Worm (Caenorhabditis elegans) whole organism, midembryonic: ENCODE results near the gene mtr-4.

Source experiments
- T22C8.4 ChIP-seq: fragments of 200-800 bp; sonication (Bioruptor generic); IDR thresholded peaks from 2 replicates; pipeline ENCODE4 v1.3.6; 2022; ENCODE audit warnings: missing genetic modification characterization, missing compliant biosample characterization
- cog-1 ChIP-seq: sonication (generic microtip); optimal IDR thresholded peaks from 2 replicates; lab custom pipeline; 2016; ENCODE audit warnings: missing genetic modification characterization, missing compliant biosample characterization
- flt-1 ChIP-seq: fragments of 200-800 bp; sonication (Bioruptor generic); IDR thresholded peaks from 2 replicates; pipeline ENCODE4 v1.3.6; 2022; ENCODE audit warnings: missing genetic modification characterization, missing compliant biosample characterization
- klf-2 ChIP-seq: fragments of 200-800 bp; sonication (Bioruptor generic); conservative IDR thresholded peaks from 2 replicates; pipeline ENCODE4 v1.3.6; 2022; ENCODE audit warnings: missing genetic modification reagents, missing genetic modification characterization, missing compliant biosample characterization
- med-1 ChIP-seq: sonication (generic microtip); optimal IDR thresholded peaks from 2 replicates; lab custom pipeline; 2017; ENCODE audit warnings: missing genetic modification characterization, mild to moderate bottlenecking, missing compliant biosample characterization, antibody characterized with exemption, missing genetic modification reagents; ENCODE audit not compliant: insufficient read depth
- ref-1 ChIP-seq: fragments of 200-800 bp; sonication (Bioruptor generic); conservative IDR thresholded peaks from 2 replicates; pipeline ENCODE4 v1.3.6; 2022; ENCODE audit warnings: missing genetic modification reagents, missing genetic modification characterization, missing compliant biosample characterization
- tab-1 ChIP-seq: fragments of 200-800 bp; sonication (Bioruptor generic); IDR thresholded peaks from 2 replicates; pipeline ENCODE4 v1.3.6; 2022; ENCODE audit warnings: missing genetic modification characterization, missing compliant biosample characterization
- ztf-23 ChIP-seq: fragments of 200-800 bp; sonication (Bioruptor generic); IDR thresholded peaks from 2 replicates; pipeline ENCODE4 v1.3.6; 2022; ENCODE audit warnings: missing genetic modification reagents, missing genetic modification characterization, missing compliant biosample characterization
- ztf-29 ChIP-seq: fragments of 200-800 bp; sonication (Bioruptor generic); IDR thresholded peaks from 2 replicates; pipeline ENCODE4 v1.3.6; 2022; ENCODE audit warnings: missing genetic modification reagents, missing genetic modification characterization, missing compliant biosample characterization

mtr-4 gene

DNA sequence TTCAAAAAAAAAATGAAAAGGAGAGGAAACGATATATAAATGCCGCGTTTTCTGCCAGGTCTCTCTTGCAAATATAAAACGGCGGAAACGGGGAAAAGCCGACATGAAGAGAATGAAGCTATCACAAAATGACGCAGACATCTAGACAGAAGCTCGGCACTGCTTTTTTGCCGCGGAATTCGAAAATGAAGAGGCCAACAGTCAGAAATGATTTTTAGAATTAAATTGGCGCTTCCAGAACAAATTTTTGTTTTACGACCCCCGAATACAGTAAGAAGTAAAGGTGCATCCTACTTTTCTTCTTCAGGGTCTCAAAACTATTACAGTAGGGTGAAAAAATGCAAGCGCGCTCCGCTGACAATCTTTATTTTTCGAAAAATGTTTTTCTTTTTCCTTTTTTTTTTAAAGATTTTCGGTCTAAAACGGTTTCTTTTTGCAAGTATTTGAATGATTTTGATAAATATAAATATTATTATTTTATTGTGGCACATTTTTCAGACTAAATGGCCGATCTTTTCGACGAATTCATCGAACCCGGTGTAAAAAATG is at the start of gene mtr-4:
Gene mtr-4 (plus strand): TSS at position 499 of the 549 bp plus-strand sequence.
- TF ChIP-seq klf-2 (GFP tag; lab: Robert Waterston, UW), result no peak
- peak; percentile 64; the same call in 1 of the 2 replicates for TF ChIP-seq ztf-29 (GFP tag; lab: Robert Waterston, UW)

DNA sequence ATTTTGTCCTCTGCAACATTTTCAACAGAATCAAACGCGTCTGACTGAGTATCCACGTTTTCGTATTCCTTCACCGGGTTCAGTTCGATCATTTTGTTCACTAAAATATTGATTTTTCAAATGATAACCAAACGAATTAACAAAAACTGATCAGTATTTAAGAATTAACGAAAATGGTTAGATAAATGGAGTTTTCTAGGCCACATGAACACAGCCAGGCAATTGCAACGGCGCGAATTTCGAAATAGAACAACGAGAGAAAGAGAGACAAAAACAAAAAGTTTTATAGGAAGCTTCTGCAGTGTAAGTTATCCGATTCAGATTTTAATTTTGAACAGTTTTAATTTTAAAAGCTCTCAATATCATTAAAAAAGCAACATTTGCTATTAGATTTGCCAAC is 48.0 kb upstream of the mtr-4 start, which contains the start of gene sna-2:
Gene sna-2 (minus strand): TSS at position 100 of the 400 bp plus-strand sequence.
- TF ChIP-seq ztf-23 (GFP tag; lab: Robert Waterston, UW) (no peak), T22C8.4 (GFP tag; lab: Robert Waterston, UW) (no peak), klf-2 (GFP tag; lab: Robert Waterston, UW) (no peak), med-1 (GFP tag; lab: Kevin White, UChicago) (no peak), ref-1 (no peak), flt-1 (GFP tag; lab: Robert Waterston, UW) (no peak), ztf-29 (GFP tag; lab: Robert Waterston, UW) (no peak), tab-1 (GFP tag; lab: Robert Waterston, UW) (no peak), cog-1 (tag; lab: Kevin White, UChicago) (no peak)

DNA sequence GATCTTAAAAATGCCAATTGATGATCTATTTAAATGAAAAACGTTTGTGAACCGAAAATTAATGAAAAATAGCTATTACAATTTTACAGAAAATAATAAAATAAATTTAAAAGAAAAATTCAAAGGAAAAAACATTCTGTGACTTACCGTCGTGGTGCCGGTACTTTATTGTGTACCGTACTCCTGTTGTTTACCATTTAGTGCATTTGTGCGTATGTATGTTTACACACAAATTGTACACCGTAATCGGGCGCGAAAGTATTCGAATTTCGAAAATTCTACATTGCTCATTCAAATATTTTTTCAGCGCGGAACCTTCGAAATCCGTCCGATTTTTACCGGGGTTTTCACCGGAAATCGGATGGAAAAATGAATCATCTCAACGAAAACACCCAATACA is 47.5 kb upstream of the mtr-4 start, which contains the start of gene T13F2.6:
Gene T13F2.6 (plus strand): TSS at position 306 of the 400 bp plus-strand sequence.
- no peak for TF ChIP-seq med-1 (GFP tag; lab: Kevin White, UChicago)

DNA sequence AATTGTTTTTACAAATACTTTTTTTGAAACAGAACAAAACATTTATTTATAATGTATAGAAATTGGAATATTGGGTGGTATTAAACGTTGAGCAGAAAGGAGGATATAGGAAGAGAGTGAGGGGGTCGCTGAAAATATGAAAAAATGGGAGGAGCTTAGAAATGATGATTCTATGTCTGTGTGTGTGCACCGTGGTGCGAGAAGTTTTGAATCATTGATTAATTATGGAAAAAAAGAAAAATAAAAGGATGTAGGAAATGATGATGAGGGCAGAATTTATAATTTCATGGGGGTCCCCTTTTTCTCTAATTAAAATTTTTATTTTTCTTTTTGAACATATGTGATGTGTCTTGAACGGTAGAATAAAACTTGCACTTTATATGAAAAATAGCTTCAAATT is 40.8 kb upstream of the mtr-4 start, which contains the start of gene sre-4:
Gene sre-4 (minus strand): TSS at position 101 of the 400 bp plus-strand sequence.
- TF ChIP-seq ztf-29 (GFP tag; lab: Robert Waterston, UW) (no peak), T22C8.4 (GFP tag; lab: Robert Waterston, UW) (no peak), klf-2 (GFP tag; lab: Robert Waterston, UW) (no peak), cog-1 (tag; lab: Kevin White, UChicago) (no peak), med-1 (GFP tag; lab: Kevin White, UChicago) (no peak), ref-1 (no peak), ztf-23 (GFP tag; lab: Robert Waterston, UW) (no peak)

DNA sequence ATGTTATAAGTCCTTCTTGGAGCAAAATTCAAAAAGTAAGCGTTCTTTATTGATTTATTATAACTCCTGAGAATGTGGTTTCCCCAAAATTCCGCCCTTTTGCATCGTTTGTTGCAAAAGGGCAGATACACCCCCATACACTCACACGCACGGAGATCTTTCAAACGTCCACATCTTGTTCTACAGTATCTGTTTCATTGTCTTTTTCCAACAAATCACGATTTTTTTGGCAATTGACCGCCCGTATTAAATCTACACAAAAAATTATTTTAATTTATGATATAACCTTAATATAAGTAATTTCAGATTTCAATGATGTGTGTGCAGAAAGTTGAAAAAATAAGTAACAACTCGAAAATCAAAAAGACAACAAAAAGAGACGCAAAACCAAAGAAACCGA is 36.0 kb upstream of the mtr-4 start, which contains the start of gene T13F2.4:
Gene T13F2.4 (plus strand): TSS at position 301 of the 400 bp plus-strand sequence.
- TF ChIP-seq ztf-29 (GFP tag; lab: Robert Waterston, UW), result no peak
- no peak for TF ChIP-seq flt-1 (GFP tag; lab: Robert Waterston, UW)
- TF ChIP-seq ztf-23 (GFP tag; lab: Robert Waterston, UW), result no peak
- TF ChIP-seq tab-1 (GFP tag; lab: Robert Waterston, UW), result no peak
- TF ChIP-seq T22C8.4 (GFP tag; lab: Robert Waterston, UW), result no peak
- no peak for TF ChIP-seq klf-2 (GFP tag; lab: Robert Waterston, UW)
- TF ChIP-seq cog-1 (tag; lab: Kevin White, UChicago), result no peak
- TF ChIP-seq ref-1, result no peak
- TF ChIP-seq med-1 (GFP tag; lab: Kevin White, UChicago), result no peak

DNA sequence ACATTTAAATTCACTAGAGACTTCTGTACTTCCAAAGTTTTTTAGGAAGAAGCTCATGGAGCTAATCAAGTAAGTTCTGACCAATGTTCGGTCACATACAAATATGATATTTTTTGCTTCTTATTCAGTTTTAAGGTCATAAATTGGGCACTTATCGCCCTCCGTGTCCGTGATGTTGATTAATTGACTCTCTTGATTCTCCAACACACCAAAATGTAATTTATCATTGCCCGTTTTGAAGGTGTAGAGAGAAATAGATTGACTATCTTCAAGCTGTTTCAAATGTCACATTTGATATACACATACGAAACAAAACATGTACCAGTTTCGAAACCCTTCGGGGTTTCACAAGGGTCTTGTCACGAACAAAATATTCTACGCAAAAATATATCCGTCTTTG is 34.8 kb upstream of the mtr-4 start:
- TF ChIP-seq ztf-23 (GFP tag; lab: Robert Waterston, UW), result no peak
- TF ChIP-seq T22C8.4 (GFP tag; lab: Robert Waterston, UW), result no peak
- TF ChIP-seq med-1 (GFP tag; lab: Kevin White, UChicago), result no peak
- TF ChIP-seq flt-1 (GFP tag; lab: Robert Waterston, UW), result no peak
- no peak for TF ChIP-seq tab-1 (GFP tag; lab: Robert Waterston, UW)
- TF ChIP-seq cog-1 (tag; lab: Kevin White, UChicago), result no peak
- no peak for TF ChIP-seq klf-2 (GFP tag; lab: Robert Waterston, UW)
- TF ChIP-seq ref-1, result no peak
- no peak for TF ChIP-seq ztf-29 (GFP tag; lab: Robert Waterston, UW)

DNA sequence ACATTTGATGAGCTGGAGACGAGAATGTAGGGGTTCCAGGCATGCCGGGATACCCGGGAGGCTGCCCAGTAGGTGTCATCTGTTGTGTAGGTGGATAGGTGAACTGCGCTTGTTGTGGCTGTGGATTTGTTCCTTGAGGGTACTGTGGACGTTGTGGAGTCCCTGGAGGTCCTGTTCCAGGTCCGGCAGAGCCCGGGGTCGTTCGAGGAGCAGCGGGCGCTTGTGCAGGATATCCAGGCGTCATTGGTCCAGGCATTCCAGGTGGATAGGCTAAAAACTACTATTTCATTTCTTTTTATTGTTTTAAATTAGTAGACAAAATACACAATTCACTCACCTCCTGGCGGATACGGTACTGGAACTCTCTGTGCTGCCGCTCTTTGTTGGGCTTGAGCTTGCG is 30.2 kb upstream of the mtr-4 start:
- TF ChIP-seq flt-1 (GFP tag; lab: Robert Waterston, UW) (no peak), T22C8.4 (GFP tag; lab: Robert Waterston, UW) (no peak), klf-2 (GFP tag; lab: Robert Waterston, UW) (no peak)

DNA sequence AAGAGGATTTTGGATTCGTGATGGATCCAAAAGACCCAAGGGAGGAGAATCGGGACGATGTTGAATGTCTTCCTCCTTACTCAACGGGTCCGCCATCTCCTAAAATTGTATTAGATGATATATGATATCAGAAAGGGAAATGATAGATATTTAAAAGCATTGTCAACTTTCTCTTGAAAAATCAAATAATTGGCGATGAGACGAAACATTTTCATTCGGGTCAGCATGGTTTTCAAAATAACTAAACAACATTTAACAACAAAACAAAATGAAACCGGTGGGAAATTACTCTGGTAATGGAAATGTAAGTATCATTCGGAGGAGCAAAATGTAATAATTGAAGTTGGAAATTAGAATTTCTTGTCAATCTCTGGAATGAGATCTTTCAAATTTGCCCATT is 29.0 kb upstream of the mtr-4 start, which contains the start of gene pis-1:
Gene pis-1 (minus strand): TSS at position 101 of the 400 bp plus-strand sequence.
- TF ChIP-seq klf-2 (GFP tag; lab: Robert Waterston, UW), result no peak

DNA sequence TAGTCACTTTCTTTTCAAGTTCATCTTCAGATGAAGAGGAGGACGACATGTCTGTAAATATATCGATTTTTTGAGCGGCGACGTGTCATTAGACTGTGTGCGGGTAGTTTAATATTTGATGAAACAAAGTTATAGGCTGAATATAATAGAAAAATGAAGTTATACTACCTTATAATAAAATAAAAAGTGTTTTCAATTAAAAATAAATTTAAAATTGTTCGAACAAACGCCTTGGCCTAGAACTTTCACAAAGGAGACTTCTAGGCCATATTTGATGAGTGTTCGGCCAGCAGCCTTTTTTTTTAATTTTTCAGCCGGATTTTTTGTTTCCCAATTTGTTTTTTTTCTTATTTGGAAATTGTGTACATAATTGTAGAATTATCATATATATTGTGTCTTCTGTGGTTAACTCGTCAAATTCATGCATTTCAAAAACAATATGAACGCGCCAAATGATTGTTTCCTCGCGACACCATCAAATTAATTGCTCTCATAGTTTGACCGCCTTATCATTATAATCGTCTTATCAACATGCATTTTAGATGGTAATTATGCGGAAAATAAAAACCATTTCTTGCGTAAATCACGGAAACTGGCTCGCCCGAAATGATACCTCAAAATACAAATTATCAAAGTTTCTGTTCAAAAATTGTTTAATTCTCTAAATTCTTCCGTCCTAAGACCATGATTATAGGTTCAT is 28.0 kb upstream of the mtr-4 start, which contains the start of gene T13F2.2:
Gene T13F2.2 (minus strand): TSS at position 51 of the 700 bp plus-strand sequence.
- TF ChIP-seq cog-1 (tag; lab: Kevin White, UChicago) (no peak), med-1 (GFP tag; lab: Kevin White, UChicago) (no peak), ztf-29 (GFP tag; lab: Robert Waterston, UW) (no peak), tab-1 (GFP tag; lab: Robert Waterston, UW) (no peak), flt-1 (GFP tag; lab: Robert Waterston, UW) (no peak), ref-1 (no peak), ztf-23 (GFP tag; lab: Robert Waterston, UW) (no peak), T22C8.4 (GFP tag; lab: Robert Waterston, UW) (no peak), klf-2 (GFP tag; lab: Robert Waterston, UW) (no peak)

DNA sequence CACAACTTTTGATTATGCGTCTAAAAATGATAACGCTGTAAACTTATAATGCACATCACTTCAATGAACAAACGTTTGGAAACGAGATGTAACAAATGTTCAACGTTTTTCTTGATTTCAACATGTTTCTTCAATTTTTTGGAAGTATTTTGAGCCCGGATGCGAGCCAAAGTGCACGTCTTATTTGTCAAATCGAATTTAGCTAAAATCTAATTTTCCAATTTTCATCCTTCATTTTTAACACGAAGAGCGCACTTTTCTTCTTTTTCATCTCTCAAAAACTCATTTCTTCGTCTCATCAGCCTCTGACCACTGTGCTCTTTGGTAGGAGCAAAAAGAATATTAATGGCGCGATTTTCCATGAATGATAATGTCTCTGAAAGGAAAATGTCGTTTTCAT is 27.2 kb upstream of the mtr-4 start:
- TF ChIP-seq tab-1 (GFP tag; lab: Robert Waterston, UW) (no peak), cog-1 (tag; lab: Kevin White, UChicago) (no peak), ztf-23 (GFP tag; lab: Robert Waterston, UW) (no peak)
